Worm (Caenorhabditis elegans) whole organism, L2 larva: ENCODE data around the gene nhr-268.

Source experiments
- C34F6.9 ChIP-seq: fragments of 150-350 bp; optimal IDR thresholded peaks from 2 replicates; lab custom pipeline; 2014; ENCODE audit warnings: missing biosample characterization, missing genetic modification characterization
- R02D3.7 ChIP-seq: fragments of 150-350 bp; optimal IDR thresholded peaks from 2 replicates; lab custom pipeline; 2014; ENCODE audit warnings: missing biosample characterization, missing genetic modification characterization
- Y55F3AM.14 ChIP-seq: fragments of 200-800 bp; sonication (Bioruptor generic); optimal IDR thresholded peaks from 2 replicates; lab custom pipeline; 2018; ENCODE audit warnings: mild to moderate bottlenecking, missing genetic modification characterization, missing compliant biosample characterization
- alr-1 ChIP-seq: fragments of 150-350 bp; optimal IDR thresholded peaks from 2 replicates; lab custom pipeline; 2014; ENCODE audit warnings: missing biosample characterization, missing genetic modification characterization
- aly-2 ChIP-seq: fragments of 150-350 bp; optimal IDR thresholded peaks from 2 replicates; lab custom pipeline; 2014; ENCODE audit warnings: missing biosample characterization, missing genetic modification characterization
- blmp-1 ChIP-seq: sonication (generic microtip); optimal IDR thresholded peaks from 2 replicates; lab custom pipeline; 2017; ENCODE audit warnings: missing genetic modification characterization, mild to moderate bottlenecking, missing compliant biosample characterization, antibody characterized with exemption, moderate library complexity; ENCODE audit not compliant: insufficient read depth
- ceh-16 ChIP-seq: fragments of 150-350 bp; optimal IDR thresholded peaks from 2 replicates; lab custom pipeline; 2014; ENCODE audit warnings: missing biosample characterization, missing genetic modification characterization
- crh-2 ChIP-seq: sonication (generic microtip); optimal IDR thresholded peaks from 2 replicates; lab custom pipeline; 2017; ENCODE audit warnings: missing biosample characterization, missing genetic modification characterization
- egl-27 ChIP-seq: sonication (generic microtip); optimal IDR thresholded peaks from 3 replicates; lab custom pipeline; 2017; ENCODE audit warnings: missing biosample characterization, missing genetic modification reagents, missing genetic modification characterization
- elt-1 ChIP-seq: fragments of 150-350 bp; optimal IDR thresholded peaks from 2 replicates; lab custom pipeline; 2014; ENCODE audit warnings: missing biosample characterization, missing genetic modification characterization
- elt-3 ChIP-seq: sonication (generic microtip); optimal IDR thresholded peaks from 2 replicates; lab custom pipeline; 2017; ENCODE audit warnings: missing biosample characterization, missing genetic modification characterization
- fos-1 ChIP-seq: fragments of 150-350 bp; optimal IDR thresholded peaks from 2 replicates; lab custom pipeline; 2014; ENCODE audit warnings: missing biosample characterization, missing genetic modification characterization
- gmeb-1 ChIP-seq: fragments of 150-350 bp; optimal IDR thresholded peaks from 2 replicates; lab custom pipeline; 2014; ENCODE audit warnings: missing biosample characterization, missing genetic modification characterization
- lin-11 ChIP-seq: fragments of 150-350 bp; sonication (generic microtip); optimal IDR thresholded peaks from 2 replicates; lab custom pipeline; 2014; ENCODE audit warnings: missing biosample characterization, missing genetic modification characterization, inconsistent platforms, mixed read lengths
- lin-13 ChIP-seq: fragments of 150-350 bp; optimal IDR thresholded peaks from 2 replicates; lab custom pipeline; 2014; ENCODE audit warnings: missing biosample characterization, missing genetic modification reagents, missing genetic modification characterization
- lsy-2 ChIP-seq, 2 experiments: fragments of 150-350 bp in 1 of 2; sonication (generic microtip) in 1 of 2; optimal IDR thresholded peaks; 2 replicates each; lab custom pipeline; 2014 to 2017; ENCODE audit warnings: missing biosample characterization in 2 of 2, missing genetic modification characterization in 2 of 2
- mab-5 ChIP-seq: fragments of 150-350 bp; optimal IDR thresholded peaks from 2 replicates; lab custom pipeline; 2014; ENCODE audit warnings: missing biosample characterization, missing genetic modification characterization
- mbf-1 ChIP-seq: sonication (generic microtip); optimal IDR thresholded peaks from 2 replicates; lab custom pipeline; 2017; ENCODE audit warnings: missing biosample characterization, missing genetic modification characterization
- nhr-10 ChIP-seq: sonication (generic microtip); optimal IDR thresholded peaks from 2 replicates; lab custom pipeline; 2017; ENCODE audit warnings: missing biosample characterization, missing genetic modification characterization
- nhr-11 ChIP-seq: fragments of 150-350 bp; optimal IDR thresholded peaks from 2 replicates; lab custom pipeline; 2014; ENCODE audit warnings: missing biosample characterization, missing genetic modification characterization
- nhr-12 ChIP-seq: fragments of 150-350 bp; optimal IDR thresholded peaks from 2 replicates; lab custom pipeline; 2014; ENCODE audit warnings: missing biosample characterization, missing genetic modification characterization
- nhr-129 ChIP-seq: fragments of 150-350 bp; optimal IDR thresholded peaks from 2 replicates; lab custom pipeline; 2014; ENCODE audit warnings: missing biosample characterization, missing genetic modification characterization
- nhr-23 ChIP-seq: fragments of 150-350 bp; optimal IDR thresholded peaks from 2 replicates; lab custom pipeline; 2014; ENCODE audit warnings: missing biosample characterization, missing genetic modification reagents, missing genetic modification characterization
- nhr-237 ChIP-seq: fragments of 150-350 bp; optimal IDR thresholded peaks from 2 replicates; lab custom pipeline; 2014; ENCODE audit warnings: missing biosample characterization, missing genetic modification characterization
- nhr-25 ChIP-seq: fragments of 150-350 bp; sonication (generic microtip); optimal IDR thresholded peaks from 3 replicates; lab custom pipeline; 2014; ENCODE audit warnings: missing biosample characterization, missing genetic modification characterization
- nhr-6 ChIP-seq: fragments of 150-350 bp; optimal IDR thresholded peaks from 2 replicates; lab custom pipeline; 2014; ENCODE audit warnings: missing biosample characterization, missing genetic modification characterization
- nhr-77 ChIP-seq: fragments of 150-350 bp; optimal IDR thresholded peaks from 2 replicates; lab custom pipeline; 2014; ENCODE audit warnings: missing biosample characterization, missing genetic modification characterization
- sem-4 ChIP-seq: fragments of 150-350 bp; optimal IDR thresholded peaks from 2 replicates; lab custom pipeline; 2014; ENCODE audit warnings: missing biosample characterization, missing genetic modification reagents, missing genetic modification characterization
- skn-1 ChIP-seq: sonication (generic microtip); optimal IDR thresholded peaks from 2 replicates; lab custom pipeline; 2017; ENCODE audit warnings: missing biosample characterization, missing genetic modification characterization
- sma-9 ChIP-seq, 2 experiments: fragments of 150-350 bp in 1 of 2; sonication (generic microtip) in 1 of 2; optimal IDR thresholded peaks; 2 replicates each; lab custom pipeline; 2014 to 2016; ENCODE audit warnings: missing genetic modification characterization in 2 of 2, mild to moderate bottlenecking in 1 of 2, missing biosample characterization in 1 of 2, missing compliant biosample characterization in 1 of 2, missing genetic modification reagents in 1 of 2, moderate library complexity in 1 of 2
- snpc-4 ChIP-seq: fragments of 150-350 bp; optimal IDR thresholded peaks from 2 replicates; lab custom pipeline; 2014; ENCODE audit warnings: missing biosample characterization, missing genetic modification characterization
- unc-55 ChIP-seq: fragments of 150-350 bp; sonication (generic microtip); optimal IDR thresholded peaks from 3 replicates; lab custom pipeline; 2014; ENCODE audit warnings: missing biosample characterization, missing genetic modification reagents, missing genetic modification characterization
- unc-62 ChIP-seq: fragments of 150-350 bp; optimal IDR thresholded peaks from 2 replicates; lab custom pipeline; 2014; ENCODE audit warnings: missing biosample characterization, missing genetic modification reagents, missing genetic modification characterization
- zag-1 ChIP-seq: fragments of 150-350 bp; optimal IDR thresholded peaks from 2 replicates; lab custom pipeline; 2014; ENCODE audit warnings: missing biosample characterization, missing genetic modification characterization
- ztf-1 ChIP-seq: fragments of 200-800 bp; sonication (Bioruptor generic); conservative IDR thresholded peaks from 2 replicates; pipeline ENCODE4 v1.3.6; 2022; ENCODE audit warnings: missing genetic modification characterization, missing compliant biosample characterization
- ztf-11 ChIP-seq: sonication (generic microtip); optimal IDR thresholded peaks from 2 replicates; lab custom pipeline; 2017; ENCODE audit warnings: missing biosample characterization, missing genetic modification characterization
- ztf-4 ChIP-seq: fragments of 150-350 bp; optimal IDR thresholded peaks from 2 replicates; lab custom pipeline; 2014; ENCODE audit warnings: missing biosample characterization, missing genetic modification characterization

The nhr-268 gene

DNA sequence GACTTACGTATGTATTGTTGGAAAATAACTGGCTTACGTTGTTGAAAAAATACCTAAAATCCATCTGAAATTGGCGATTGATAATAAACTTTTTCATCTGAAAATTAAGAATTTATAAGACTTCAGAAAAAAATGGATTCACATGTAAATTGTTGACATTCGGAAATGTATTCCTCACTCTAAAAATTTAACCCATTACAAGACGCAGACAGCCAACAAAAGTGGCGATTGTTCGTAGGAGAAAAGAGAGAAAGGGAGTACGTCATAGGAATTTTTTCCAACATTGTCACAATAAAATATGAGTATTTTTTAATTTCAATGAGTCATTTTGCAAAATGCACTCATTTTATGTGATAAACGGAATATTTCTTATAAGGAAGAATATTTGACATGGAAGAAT lies 28.5 kb downstream of the nhr-268 start, which contains the start of gene Y6E2A.5:
Y6E2A.5 (minus strand) TSS at position 101 of the 400 bp plus-strand sequence.
- TF ChIP-seq ztf-11 = no peak
- TF ChIP-seq aly-2 = no peak
- no peak for TF ChIP-seq unc-62 (GFP tag; lab: Kevin White, UChicago)
- TF ChIP-seq nhr-12 = no peak
- no peak for TF ChIP-seq elt-1 (tag; lab: Kevin White, UChicago)
- no peak for TF ChIP-seq snpc-4
- TF ChIP-seq sem-4 = no peak
- TF ChIP-seq ztf-4 (tag; lab: Kevin White, UChicago) = no peak
- no peak for TF ChIP-seq sma-9 (GFP tag; optimal IDR thresholded peaks at IDR 0.05; lab: Kevin White, UChicago)
- TF ChIP-seq sma-9 (tag; optimal IDR thresholded peaks at IDR 0.05; lab: Kevin White, UChicago) = no peak
- no peak for TF ChIP-seq nhr-129
- TF ChIP-seq gmeb-1 (tag; lab: Kevin White, UChicago) = no peak
- TF ChIP-seq nhr-23 (tag; lab: Kevin White, UChicago) = no peak
- no peak for TF ChIP-seq nhr-6 (tag; lab: Kevin White, UChicago)
- no peak for TF ChIP-seq crh-2
- no peak for TF ChIP-seq lsy-2 (tag; optimal IDR thresholded peaks at IDR 0.05; lab: Kevin White, UChicago)
- TF ChIP-seq nhr-77 (tag; lab: Kevin White, UChicago) = no peak
- no peak for TF ChIP-seq fos-1 (tag; lab: Kevin White, UChicago)
- TF ChIP-seq elt-3 (tag; lab: Kevin White, UChicago) = no peak
- no peak for TF ChIP-seq lin-13 (GFP tag; lab: Kevin White, UChicago)

DNA sequence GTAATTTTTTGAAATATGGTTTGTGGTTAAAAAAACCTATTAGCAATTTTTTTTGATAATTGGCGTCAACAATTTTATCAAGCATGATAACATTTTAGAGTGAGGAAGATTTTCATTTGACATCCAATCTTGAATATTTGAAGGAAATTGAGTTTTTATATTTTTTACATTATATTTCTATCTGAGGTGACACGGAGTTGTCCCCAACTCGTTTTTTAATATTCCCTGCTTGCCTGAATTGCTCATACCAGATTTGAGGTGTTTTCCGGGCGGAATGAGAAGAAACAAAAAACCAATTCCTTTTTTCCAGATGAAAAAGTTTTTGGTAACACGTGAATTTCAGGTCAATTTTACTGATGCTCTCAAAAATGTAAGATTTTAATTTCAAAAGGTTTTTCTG lies 29.5 kb downstream of the nhr-268 start, which contains the start of gene Y6E2A.7:
Y6E2A.7 (plus strand) TSS at position 301 of the 400 bp plus-strand sequence.
- TF ChIP-seq blmp-1 (no peak), mbf-1 (no peak), crh-2 (no peak), egl-27 (tag; lab: Kevin White, UChicago) (no peak), nhr-10 (no peak), mab-5 (no peak), unc-55 (GFP tag; lab: Kevin White, UChicago) (no peak)

DNA sequence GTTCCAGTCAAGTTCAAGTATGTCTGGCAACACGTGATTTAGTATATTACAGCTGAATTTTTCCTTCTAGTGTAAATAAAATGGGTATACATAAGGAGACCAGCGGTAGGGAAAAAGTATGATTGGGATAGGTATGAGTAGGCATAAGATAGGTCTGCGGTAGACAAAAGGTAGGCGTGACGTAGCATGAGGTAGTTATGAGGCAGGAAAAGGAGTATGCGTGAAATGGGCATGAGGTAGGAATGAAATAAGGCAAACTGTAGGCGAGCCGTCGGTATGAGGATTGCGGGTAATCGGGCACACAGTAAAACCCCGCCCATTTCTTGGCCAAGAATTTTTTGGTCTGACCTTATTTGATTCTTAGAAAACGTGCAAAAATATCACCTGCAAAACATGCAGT lies 31.4 kb downstream of the nhr-268 start:
- no peak for TF ChIP-seq lsy-2 (tag; optimal IDR thresholded peaks at IDR 0.05; lab: Kevin White, UChicago)
- no peak for TF ChIP-seq mab-5
- no peak for TF ChIP-seq nhr-11 (tag; lab: Kevin White, UChicago)
- no peak for TF ChIP-seq ztf-1 (GFP tag; lab: Robert Waterston, UW)
- no peak for TF ChIP-seq nhr-77 (tag; lab: Kevin White, UChicago)
- no peak for TF ChIP-seq R02D3.7
- TF ChIP-seq elt-1 (tag; lab: Kevin White, UChicago) = no peak

DNA sequence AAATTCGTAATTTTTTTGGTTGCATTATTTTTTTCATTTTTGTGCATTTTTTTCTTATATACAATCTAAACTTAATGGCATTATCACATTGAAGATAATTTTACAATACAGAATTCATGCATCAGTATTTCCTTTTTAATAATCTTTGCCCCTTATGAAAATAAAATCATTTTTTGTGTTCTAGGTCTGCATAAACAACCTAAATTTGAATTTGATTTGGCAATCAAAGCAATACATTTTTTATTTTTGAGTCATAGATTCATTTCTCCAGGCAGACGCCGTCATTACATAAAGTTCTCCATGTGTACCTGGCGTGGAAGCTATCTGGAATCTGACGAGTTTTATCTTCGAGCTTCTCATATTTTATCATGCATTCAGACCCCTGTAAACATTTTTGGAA lies 31.8 kb downstream of the nhr-268 start, which contains the start of gene srh-140:
srh-140 (plus strand) TSS at position 301 of the 400 bp plus-strand sequence.
- TF ChIP-seq nhr-6 (tag; lab: Kevin White, UChicago) = no peak
- TF ChIP-seq C34F6.9 (tag; lab: Kevin White, UChicago) = no peak
- TF ChIP-seq lin-11 = no peak
- no peak for TF ChIP-seq nhr-23 (tag; lab: Kevin White, UChicago)
- TF ChIP-seq blmp-1 = no peak
- no peak for TF ChIP-seq gmeb-1 (tag; lab: Kevin White, UChicago)
- no peak for TF ChIP-seq lsy-2 (tag; optimal IDR thresholded peaks at IDR 0.05; lab: Kevin White, UChicago)
- no peak for TF ChIP-seq zag-1 (tag; lab: Kevin White, UChicago)
- no peak for TF ChIP-seq nhr-25 (tag; lab: Kevin White, UChicago)
- TF ChIP-seq alr-1 (tag; lab: Kevin White, UChicago) = no peak
- TF ChIP-seq elt-1 (tag; lab: Kevin White, UChicago) = no peak
- TF ChIP-seq Y55F3AM.14 (GFP tag; lab: Kevin White, UChicago) = no peak
- TF ChIP-seq nhr-237 (tag; lab: Kevin White, UChicago) = no peak
- TF ChIP-seq egl-27 (tag; lab: Kevin White, UChicago) = no peak
- TF ChIP-seq ztf-4 (tag; lab: Kevin White, UChicago) = no peak
- no peak for TF ChIP-seq snpc-4
- no peak for TF ChIP-seq skn-1 (tag; lab: Kevin White, UChicago)
- TF ChIP-seq mab-5 = no peak
- TF ChIP-seq ceh-16 (tag; lab: Kevin White, UChicago) = no peak
- TF ChIP-seq unc-55 (GFP tag; lab: Kevin White, UChicago) = no peak
